Worm (Caenorhabditis elegans) whole organism, L4 larva: ENCODE measurements around the gene fbxa-181.
A peak's percentile ranks its signal among the peaks of the same experiment; 100 is the strongest.

ENCODE experiments used
- F37D6.2 ChIP-seq: sonication (generic microtip); optimal IDR thresholded peaks from 2 replicates; lab custom pipeline; 2016; ENCODE audit warnings: mild to moderate bottlenecking, missing genetic modification characterization, missing compliant biosample characterization
- F44E2.7 ChIP-seq: fragments of 200-800 bp; sonication (Bioruptor generic); IDR thresholded peaks from 2 replicates; pipeline ENCODE4 v2.1.2; 2022; ENCODE audit warnings: missing genetic modification characterization, missing compliant biosample characterization
- R02D3.7 ChIP-seq: fragments of 150-350 bp; sonication (generic microtip); optimal IDR thresholded peaks from 3 replicates; lab custom pipeline; 2014; ENCODE audit warnings: missing biosample characterization, missing genetic modification characterization
- T26A8.4 ChIP-seq: fragments of 200-800 bp; sonication (Bioruptor generic); IDR thresholded peaks from 2 replicates; pipeline ENCODE4 v1.3.6; 2022; ENCODE audit warnings: missing genetic modification characterization, missing compliant biosample characterization
- Y105C5A.15 ChIP-seq: fragments of 200-800 bp; sonication (Bioruptor generic); IDR thresholded peaks from 2 replicates; pipeline ENCODE4 v1.3.6; 2022; ENCODE audit warnings: missing genetic modification characterization, missing compliant biosample characterization
- aha-1 ChIP-seq: fragments of 150-350 bp; peaks from one replicate; lab custom pipeline; 2014; ENCODE audit warnings: missing biosample characterization, missing genetic modification characterization
- aly-2 ChIP-seq: sonication (generic microtip); optimal IDR thresholded peaks from 2 replicates; lab custom pipeline; 2018; ENCODE audit warnings: missing biosample characterization, missing genetic modification characterization
- ceh-28 ChIP-seq: fragments of 150-350 bp; optimal IDR thresholded peaks from 2 replicates; lab custom pipeline; 2014; ENCODE audit warnings: missing biosample characterization, missing genetic modification reagents, missing genetic modification characterization
- ceh-44 ChIP-seq: fragments of 200-800 bp; sonication (Bioruptor generic); IDR thresholded peaks from 2 replicates; pipeline ENCODE4 v1.3.6; 2022; ENCODE audit warnings: missing genetic modification reagents, missing genetic modification characterization, missing compliant biosample characterization
- cey-2 ChIP-seq: sonication (generic microtip); optimal IDR thresholded peaks from 3 replicates; lab custom pipeline; 2017; ENCODE audit warnings: missing genetic modification characterization, mild to moderate bottlenecking, missing compliant biosample characterization, antibody characterized with exemption, borderline replicate concordance; ENCODE audit not compliant: insufficient read depth
- ctbp-1 ChIP-seq: fragments of 200-800 bp; sonication (Bioruptor generic); IDR thresholded peaks from 2 replicates; pipeline ENCODE4 v1.3.6; 2022; ENCODE audit warnings: missing genetic modification reagents, missing genetic modification characterization, missing compliant biosample characterization
- daf-12 ChIP-seq: fragments of 150-350 bp; optimal IDR thresholded peaks from 2 replicates; lab custom pipeline; 2014; ENCODE audit warnings: missing biosample characterization, missing genetic modification reagents, missing genetic modification characterization
- dmd-6 ChIP-seq: fragments of 200-800 bp; sonication (Bioruptor generic); IDR thresholded peaks from 2 replicates; pipeline ENCODE4 v1.3.6; 2022; ENCODE audit warnings: missing genetic modification reagents, missing genetic modification characterization, missing compliant biosample characterization
- dpl-1 ChIP-seq: fragments of 150-350 bp; optimal IDR thresholded peaks from 2 replicates; lab custom pipeline; 2014; ENCODE audit warnings: missing biosample characterization, missing genetic modification reagents, missing genetic modification characterization
- duxl-1 ChIP-seq: sonication (generic microtip); optimal IDR thresholded peaks from 2 replicates; lab custom pipeline; 2016; ENCODE audit warnings: mild to moderate bottlenecking, missing genetic modification characterization, moderate library complexity, missing compliant biosample characterization; ENCODE audit not compliant: poor library complexity
- egl-43 ChIP-seq: fragments of 200-800 bp; sonication (Bioruptor generic); IDR thresholded peaks from 2 replicates; pipeline ENCODE4 v1.3.6; 2022; ENCODE audit warnings: missing genetic modification reagents, missing genetic modification characterization, missing compliant biosample characterization
- fkh-10 ChIP-seq: fragments of 150-350 bp; optimal IDR thresholded peaks from 2 replicates; lab custom pipeline; 2014; ENCODE audit warnings: missing biosample characterization, missing genetic modification reagents, missing genetic modification characterization
- gei-8 ChIP-seq: fragments of 200-800 bp; sonication (Bioruptor generic); optimal IDR thresholded peaks from 2 replicates; lab custom pipeline; 2018; ENCODE audit warnings: mild to moderate bottlenecking, missing genetic modification characterization, missing compliant biosample characterization
- hif-1 ChIP-seq, 2 experiments: sonication (generic microtip); optimal IDR thresholded peaks; 2 replicates each; lab custom pipeline; 2016 to 2017; ENCODE audit warnings: missing compliant biosample characterization in 2 of 2, missing genetic modification characterization in 2 of 2, missing genetic modification reagents in 2 of 2, missing genotype in 2 of 2, mild to moderate bottlenecking in 1 of 2
- hlh-11 ChIP-seq: fragments of 200-800 bp; sonication (Bioruptor generic); optimal IDR thresholded peaks from 2 replicates; lab custom pipeline; 2018; ENCODE audit warnings: mild to moderate bottlenecking, missing genetic modification characterization, missing compliant biosample characterization
- hmg-1.1 ChIP-seq: fragments of 200-800 bp; sonication (Bioruptor generic); IDR thresholded peaks from 2 replicates; pipeline ENCODE4 v1.3.6; 2022; ENCODE audit warnings: missing genetic modification reagents, missing genetic modification characterization, missing compliant biosample characterization
- lin-13 ChIP-seq: fragments of 150-350 bp; optimal IDR thresholded peaks from 2 replicates; lab custom pipeline; 2014; ENCODE audit warnings: missing biosample characterization, missing genetic modification reagents, missing genetic modification characterization
- lin-29 ChIP-seq: fragments of 200-800 bp; sonication (Bioruptor generic); IDR thresholded peaks from 2 replicates; pipeline ENCODE4 v1.3.6; 2022; ENCODE audit warnings: missing genetic modification reagents, missing genetic modification characterization, missing compliant biosample characterization
- lin-38 ChIP-seq: fragments of 200-800 bp; sonication (Bioruptor generic); IDR thresholded peaks from 2 replicates; pipeline ENCODE4 v1.3.6; 2022; ENCODE audit warnings: missing genetic modification reagents, missing genetic modification characterization, missing compliant biosample characterization
- lir-3 ChIP-seq: sonication (generic microtip); optimal IDR thresholded peaks from 2 replicates; lab custom pipeline; 2016; ENCODE audit warnings: mild to moderate bottlenecking, missing genetic modification characterization, missing compliant biosample characterization
- lsy-2 ChIP-seq, 2 experiments: fragments of 150-350 bp in 1 of 2; sonication (generic microtip) in 1 of 2; optimal IDR thresholded peaks; 2 replicates each; lab custom pipeline; 2014 to 2017; ENCODE audit warnings: missing biosample characterization in 2 of 2, missing genetic modification characterization in 2 of 2
- madf-5 ChIP-seq, 2 experiments: fragments of 200-800 bp; sonication (Bioruptor generic); IDR thresholded peaks; 2 replicates each; pipeline ENCODE4 v1.3.6; 2022; ENCODE audit warnings: missing compliant biosample characterization in 2 of 2, missing genetic modification characterization in 2 of 2
- mdl-1 ChIP-seq, 2 experiments: fragments of 150-350 bp in 1 of 2; sonication (generic microtip) in 1 of 2; optimal IDR thresholded peaks; 2 replicates each; lab custom pipeline; 2014 to 2017; ENCODE audit warnings: missing biosample characterization in 2 of 2, missing genetic modification characterization in 2 of 2
- mes-2 ChIP-seq: sonication (generic microtip); optimal IDR thresholded peaks from 2 replicates; lab custom pipeline; 2016; ENCODE audit warnings: missing genotype, mild to moderate bottlenecking, missing genetic modification characterization, missing compliant biosample characterization; ENCODE audit not compliant: poor library complexity, severe bottlenecking
- mxl-2 ChIP-seq: fragments of 200-800 bp; sonication (Bioruptor generic); conservative IDR thresholded peaks from 2 replicates; pipeline ENCODE4 v1.3.6; 2022; ENCODE audit warnings: missing genetic modification reagents, missing genetic modification characterization, missing compliant biosample characterization
- nhr-10 ChIP-seq: fragments of 150-350 bp; optimal IDR thresholded peaks from 2 replicates; lab custom pipeline; 2014; ENCODE audit warnings: missing biosample characterization, missing genetic modification characterization
- nhr-111 ChIP-seq: fragments of 200-800 bp; sonication (Bioruptor generic); optimal IDR thresholded peaks from 2 replicates; lab custom pipeline; 2018; ENCODE audit warnings: mild to moderate bottlenecking, missing genetic modification characterization, missing compliant biosample characterization
- nhr-28 ChIP-seq: fragments of 150-350 bp; optimal IDR thresholded peaks from 2 replicates; lab custom pipeline; 2014; ENCODE audit warnings: missing biosample characterization, missing genetic modification characterization
- nhr-41 ChIP-seq: fragments of 200-800 bp; sonication (Bioruptor generic); IDR thresholded peaks from 2 replicates; pipeline ENCODE4 v1.3.6; 2022; ENCODE audit warnings: missing genetic modification reagents, missing genetic modification characterization, missing compliant biosample characterization
- nhr-48 ChIP-seq: sonication (generic microtip); optimal IDR thresholded peaks from 2 replicates; lab custom pipeline; 2016; ENCODE audit warnings: mild to moderate bottlenecking, missing genetic modification characterization, missing compliant biosample characterization
- nhr-77 ChIP-seq: fragments of 150-350 bp; optimal IDR thresholded peaks from 2 replicates; lab custom pipeline; 2014; ENCODE audit warnings: missing biosample characterization, missing genetic modification characterization
- rbr-2 ChIP-seq: sonication (generic microtip); optimal IDR thresholded peaks from 2 replicates; lab custom pipeline; 2016; ENCODE audit warnings: missing genotype, missing genetic modification characterization, missing compliant biosample characterization
- saeg-2 ChIP-seq: fragments of 200-800 bp; sonication (Bioruptor generic); IDR thresholded peaks from 2 replicates; pipeline ENCODE4 v1.3.6; 2022; ENCODE audit warnings: missing genetic modification reagents, missing genetic modification characterization, missing compliant biosample characterization
- set-16 ChIP-seq: fragments of 200-800 bp; sonication (Bioruptor generic); IDR thresholded peaks from 2 replicates; pipeline ENCODE4 v1.3.6; 2022; ENCODE audit warnings: missing genetic modification reagents, missing genetic modification characterization, missing compliant biosample characterization
- skn-1 ChIP-seq: fragments of 150-350 bp; optimal IDR thresholded peaks from 2 replicates; lab custom pipeline; 2014; ENCODE audit warnings: missing biosample characterization, missing genetic modification characterization
- snpc-4 ChIP-seq: fragments of 150-350 bp; optimal IDR thresholded peaks from 2 replicates; lab custom pipeline; 2014; ENCODE audit warnings: missing biosample characterization, missing genetic modification characterization
- spr-1 ChIP-seq: sonication (generic microtip); optimal IDR thresholded peaks from 2 replicates; lab custom pipeline; 2016; ENCODE audit warnings: mild to moderate bottlenecking, missing genetic modification characterization, missing compliant biosample characterization
- spr-3 ChIP-seq: fragments of 200-800 bp; sonication (Bioruptor generic); optimal IDR thresholded peaks from 2 replicates; lab custom pipeline; 2018; ENCODE audit warnings: mild to moderate bottlenecking, missing genetic modification characterization, missing compliant biosample characterization
- tra-1 ChIP-seq: fragments of 200-800 bp; sonication (Bioruptor generic); IDR thresholded peaks from 2 replicates; pipeline ENCODE4 v1.3.6; 2022; ENCODE audit warnings: missing genetic modification reagents, missing genetic modification characterization, missing compliant biosample characterization
- unc-130 ChIP-seq: sonication (generic microtip); optimal IDR thresholded peaks from 2 replicates; lab custom pipeline; 2016; ENCODE audit warnings: missing genetic modification reagents, missing genetic modification characterization, missing compliant biosample characterization
- unc-62 ChIP-seq, 3 experiments: fragments of 150-350 bp in 1 of 3; sonication (generic microtip); optimal IDR thresholded peaks in 2 of 3; peaks in 1 of 3; 1 replicate in 1 of 3; 2 replicates in 2 of 3; lab custom pipeline; 2014 to 2017; ENCODE audit warnings: missing biosample characterization in 3 of 3, missing genetic modification characterization in 3 of 3, missing genetic modification reagents in 3 of 3, missing genotype in 1 of 3
- zag-1 ChIP-seq: fragments of 150-350 bp; optimal IDR thresholded peaks from 2 replicates; lab custom pipeline; 2014; ENCODE audit warnings: missing biosample characterization, missing genetic modification characterization
- zfp-3 ChIP-seq: fragments of 200-800 bp; sonication (Bioruptor generic); conservative IDR thresholded peaks from 2 replicates; pipeline ENCODE4 v1.3.6; 2022; ENCODE audit warnings: missing genetic modification reagents, missing genetic modification characterization, missing compliant biosample characterization
- zip-11 ChIP-seq: fragments of 200-800 bp; sonication (Bioruptor generic); IDR thresholded peaks from 2 replicates; pipeline ENCODE4 v1.3.6; 2022; ENCODE audit warnings: missing genetic modification characterization, missing compliant biosample characterization
- ztf-11 ChIP-seq: fragments of 150-350 bp; optimal IDR thresholded peaks from 2 replicates; lab custom pipeline; 2014; ENCODE audit warnings: missing biosample characterization, missing genetic modification characterization
- ztf-7 ChIP-seq: fragments of 150-350 bp; optimal IDR thresholded peaks from 2 replicates; lab custom pipeline; 2014; ENCODE audit warnings: missing biosample characterization, missing genetic modification characterization

The fbxa-181 gene

ce11 chrV:13715223-13715686 lies 10.4 kb upstream of the fbxa-181 start, which contains the start of gene zipt-9 (continued):
- TF ChIP-seq lin-29 (no peak), rbr-2 (peak; percentile 66), spr-3 (no peak), cey-2 (tag; lab: Kevin White, UChicago) (no peak), F37D6.2 (peak; percentile 44), ztf-11 (tag; lab: Kevin White, UChicago) (no peak), zip-11 (GFP tag; lab: Robert Waterston, UW) (no peak), zag-1 (tag; lab: Kevin White, UChicago) (no peak), gei-8 (GFP tag; lab: Kevin White, UChicago) (no peak), nhr-10 (no peak), fkh-10 (GFP tag; lab: Kevin White, UChicago) (peak; percentile 56), saeg-2 (GFP tag; lab: Robert Waterston, UW) (no peak), mxl-2 (GFP tag; lab: Robert Waterston, UW) (no peak), ztf-7 (no peak), mdl-1 (tag; optimal IDR thresholded peaks at IDR 0.05; lab: Kevin White, UChicago) (no peak), nhr-77 (peak; percentile 56), T26A8.4 (GFP tag; lab: Robert Waterston, UW) (no peak), Y105C5A.15 (GFP tag; lab: Robert Waterston, UW) (no peak), spr-1 (tag; lab: Kevin White, UChicago) (no peak), unc-130 (peak; percentile 80), daf-12 (tag; lab: Kevin White, UChicago) (no peak), aly-2 (tag; lab: Kevin White, UChicago) (no peak), egl-43 (GFP tag; lab: Robert Waterston, UW) (no peak), lir-3 (tag; lab: Kevin White, UChicago) (no peak), snpc-4 (tag; lab: Kevin White, UChicago) (no peak), set-16 (GFP tag; lab: Robert Waterston, UW) (no peak), R02D3.7 (tag; lab: Kevin White, UChicago) (no peak), hmg-1.1 (peak; percentile 62; the same call in 1 of the 2 replicates), madf-5 (GFP tag; IDR thresholded peaks at IDR 0.05; lab: Robert Waterston, UW) (no peak), ceh-28 (tag; lab: Kevin White, UChicago) (no peak), hif-1 (tag; optimal IDR thresholded peaks at IDR 0.05; lab: Kevin White, UChicago) (peak in 1 of 2 experiments; percentile 88), nhr-28 (no peak), nhr-41 (no peak), dmd-6 (GFP tag; lab: Robert Waterston, UW) (peak; percentile 61; the same call in 1 of the 2 replicates), zfp-3 (GFP tag; lab: Robert Waterston, UW) (no peak), hlh-11 (peak; percentile 56), skn-1 (no peak), nhr-48 (tag; lab: Kevin White, UChicago) (no peak), unc-62 (GFP tag; optimal IDR thresholded peaks at IDR 0.05 in 1 of 2; lab: Kevin White, UChicago) (peak in 1 of 2 experiments; percentile 84), unc-62 (tag; optimal IDR thresholded peaks at IDR 0.05; lab: Kevin White, UChicago) (no peak), lin-13 (GFP tag; lab: Kevin White, UChicago) (peak; percentile 46), dpl-1 (GFP tag; lab: Kevin White, UChicago) (peak; percentile 67), tra-1 (GFP tag; lab: Robert Waterston, UW) (no peak), ceh-44 (0 out of 2 replicates have a peak, but pooled peaks have one; percentile 51), lin-38 (GFP tag; lab: Robert Waterston, UW) (peak; percentile 97), nhr-111 (GFP tag; lab: Kevin White, UChicago) (no peak), lsy-2 (tag; optimal IDR thresholded peaks at IDR 0.05; lab: Kevin White, UChicago) (no peak), ctbp-1 (no peak), mes-2 (tag; lab: Kevin White, UChicago) (peak; percentile 96), F44E2.7 (GFP tag; lab: Robert Waterston, UW) (no peak), duxl-1 (tag; lab: Kevin White, UChicago) (peak; percentile 31), aha-1 (peak; percentile 37)
